Fruit fly (Drosophila melanogaster) whole organism, embryonic: Measurements from ENCODE around the gene Smox.

Experiments used
- Atf-2 ChIP-seq: fragments of 200-800 bp; sonication (Bioruptor generic); optimal IDR thresholded peaks from 2 replicates; lab custom pipeline; 2016; ENCODE audit warnings: missing biosample characterization, missing genetic modification characterization
- Bgb ChIP-seq: fragments of 200-800 bp; sonication (Bioruptor generic); IDR thresholded peaks from 2 replicates; pipeline ENCODE4 v1.3.6; 2022; ENCODE audit warnings: missing biosample characterization, missing genetic modification characterization; ENCODE audit not compliant: partially characterized antibody
- CG10366 ChIP-seq: fragments of 200-800 bp; sonication (Bioruptor generic); IDR thresholded peaks from 2 replicates; pipeline ENCODE4 v1.3.6; 2022; ENCODE audit warnings: missing biosample characterization, missing genetic modification characterization
- CG10462 ChIP-seq: fragments of 200-800 bp; sonication (Bioruptor generic); optimal IDR thresholded peaks from 2 replicates; lab custom pipeline; 2016; ENCODE audit warnings: missing biosample characterization, missing genetic modification characterization
- CG10565 ChIP-seq: fragments of 200-800 bp; sonication (Bioruptor generic); optimal IDR thresholded peaks from 3 replicates; lab custom pipeline; 2016; ENCODE audit warnings: missing biosample characterization, mild to moderate bottlenecking, missing genetic modification characterization
- CG12391 ChIP-seq: fragments of 200-800 bp; sonication (Bioruptor generic); optimal IDR thresholded peaks from 3 replicates; lab custom pipeline; 2018; ENCODE audit warnings: missing biosample characterization, mild to moderate bottlenecking, missing genetic modification characterization, moderate library complexity
- CG14667 ChIP-seq: fragments of 200-800 bp; sonication (Bioruptor generic); IDR thresholded peaks from 2 replicates; pipeline ENCODE4 v1.3.6; 2022; ENCODE audit warnings: missing biosample characterization, missing genetic modification characterization
- CG15269 ChIP-seq: fragments of 200-800 bp; sonication (Bioruptor generic); optimal IDR thresholded peaks from 2 replicates; lab custom pipeline; 2018; ENCODE audit warnings: missing biosample characterization, mild to moderate bottlenecking, missing genetic modification characterization, moderate library complexity
- CG17328 ChIP-seq: fragments of 200-800 bp; sonication (Bioruptor generic); IDR thresholded peaks from 2 replicates; pipeline ENCODE4 v1.3.6; 2022; ENCODE audit warnings: missing biosample characterization, missing genetic modification characterization
- CG18599 ChIP-seq: fragments of 200-800 bp; sonication (Bioruptor generic); optimal IDR thresholded peaks from 3 replicates; lab custom pipeline; 2017; ENCODE audit warnings: missing biosample characterization, missing genetic modification characterization, mild to moderate bottlenecking, moderate library complexity, missing genetic modification reagents
- CG30020 ChIP-seq: fragments of 200-800 bp; optimal IDR thresholded peaks from 2 replicates; lab custom pipeline; 2019; ENCODE audit warnings: missing biosample characterization, mild to moderate bottlenecking, missing genetic modification characterization, moderate library complexity
- CG43689 ChIP-seq: fragments of 200-800 bp; sonication (Bioruptor generic); IDR thresholded peaks from 2 replicates; pipeline ENCODE4 v1.3.6; 2022; ENCODE audit warnings: missing biosample characterization, missing genetic modification characterization
- CG4617 ChIP-seq: fragments of 200-800 bp; sonication (Bioruptor generic); optimal IDR thresholded peaks from 3 replicates; lab custom pipeline; 2016; ENCODE audit warnings: missing biosample characterization, missing genetic modification characterization, borderline replicate concordance
- CG4730 ChIP-seq: fragments of 200-800 bp; sonication (Bioruptor generic); IDR thresholded peaks from 2 replicates; pipeline ENCODE4 v1.3.6; 2022; ENCODE audit warnings: missing biosample characterization, missing genetic modification characterization
- CG5180 ChIP-seq: fragments of 200-800 bp; sonication (Bioruptor generic); optimal IDR thresholded peaks from 3 replicates; lab custom pipeline; 2017; ENCODE audit warnings: missing biosample characterization, missing genetic modification characterization, mild to moderate bottlenecking, moderate library complexity, missing genetic modification reagents
- CG5245 ChIP-seq: fragments of 200-800 bp; sonication (Bioruptor generic); optimal IDR thresholded peaks from 3 replicates; lab custom pipeline; 2016; ENCODE audit warnings: missing biosample characterization, missing genetic modification characterization
- CG6175 ChIP-seq: fragments of 200-800 bp; sonication (Bioruptor generic); IDR thresholded peaks from 3 replicates; pipeline ENCODE4 v1.3.6; 2022; ENCODE audit warnings: missing biosample characterization, missing genetic modification characterization
- CG7839 ChIP-seq: fragments of 200-800 bp; sonication (Bioruptor generic); optimal IDR thresholded peaks from 3 replicates; lab custom pipeline; 2018; ENCODE audit warnings: missing biosample characterization, mild to moderate bottlenecking, missing genetic modification characterization, moderate library complexity
- CG8281 ChIP-seq: fragments of 200-800 bp; sonication (Bioruptor generic); optimal IDR thresholded peaks from 2 replicates; lab custom pipeline; 2018; ENCODE audit warnings: missing biosample characterization, mild to moderate bottlenecking, missing genetic modification characterization, moderate library complexity
- CG8388 ChIP-seq: fragments of 200-800 bp; sonication (Bioruptor generic); optimal IDR thresholded peaks from 2 replicates; lab custom pipeline; 2019; ENCODE audit warnings: missing biosample characterization, mild to moderate bottlenecking, missing genetic modification characterization, moderate library complexity
- CG8765 ChIP-seq: fragments of 200-800 bp; sonication (Bioruptor generic); IDR thresholded peaks from 2 replicates; pipeline ENCODE4 v1.3.6; 2022; ENCODE audit warnings: missing biosample characterization, missing genetic modification characterization
- D19B ChIP-seq: fragments of 200-800 bp; sonication (Bioruptor generic); optimal IDR thresholded peaks from 2 replicates; lab custom pipeline; 2017; ENCODE audit warnings: missing biosample characterization, mild to moderate bottlenecking, missing genetic modification characterization
- Doc2 ChIP-seq: fragments of 200-800 bp; sonication (Bioruptor generic); IDR thresholded peaks from 2 replicates; pipeline ENCODE4 v1.3.6; 2022; ENCODE audit warnings: missing biosample characterization, missing genetic modification characterization
- Dref ChIP-seq: fragments of 200-800 bp; sonication (Bioruptor generic); IDR thresholded peaks from 2 replicates; pipeline ENCODE4 v1.3.6; 2022; ENCODE audit warnings: missing biosample characterization, missing genetic modification characterization
- E2f2 ChIP-seq: fragments of 200-800 bp; sonication (Bioruptor generic); IDR thresholded peaks from 2 replicates; pipeline ENCODE4 v1.3.6; 2022; ENCODE audit warnings: missing biosample characterization, missing genetic modification characterization
- Fer3 ChIP-seq: fragments of 200-800 bp; sonication (Bioruptor generic); optimal IDR thresholded peaks from 2 replicates; lab custom pipeline; 2018; ENCODE audit warnings: missing biosample characterization, mild to moderate bottlenecking, missing genetic modification characterization, moderate library complexity
- H2.0 ChIP-seq: fragments of 200-800 bp; sonication (Bioruptor generic); IDR thresholded peaks from 2 replicates; pipeline ENCODE4 v1.3.6; 2022; ENCODE audit warnings: missing biosample characterization, missing genetic modification characterization
- Hr3 ChIP-seq: fragments of 200-800 bp; sonication (Bioruptor generic); optimal IDR thresholded peaks from 3 replicates; lab custom pipeline; 2016; ENCODE audit warnings: missing biosample characterization, missing genetic modification characterization
- MESR4 ChIP-seq: fragments of 200-800 bp; sonication (Bioruptor generic); optimal IDR thresholded peaks from 2 replicates; lab custom pipeline; 2018; ENCODE audit warnings: missing biosample characterization, mild to moderate bottlenecking, missing genetic modification characterization, moderate library complexity
- Ravus ChIP-seq: fragments of 200-800 bp; sonication (Bioruptor generic); IDR thresholded peaks from 2 replicates; pipeline ENCODE4 v1.3.6; 2022; ENCODE audit warnings: missing biosample characterization, missing genetic modification characterization
- Ssrp ChIP-seq: fragments of 200-800 bp; sonication (Bioruptor generic); optimal IDR thresholded peaks from 2 replicates; lab custom pipeline; 2018; ENCODE audit warnings: missing biosample characterization, mild to moderate bottlenecking, missing genetic modification characterization, moderate library complexity
- amos ChIP-seq: fragments of 200-800 bp; sonication (Bioruptor generic); IDR thresholded peaks from 2 replicates; pipeline ENCODE4 v1.3.6; 2022; ENCODE audit warnings: missing biosample characterization, missing genetic modification characterization; ENCODE audit not compliant: partially characterized antibody
- ase ChIP-seq: fragments of 200-800 bp; sonication (Bioruptor generic); IDR thresholded peaks from 3 replicates; pipeline ENCODE4 v1.3.6; 2022; ENCODE audit warnings: missing biosample characterization, missing genetic modification characterization
- caup ChIP-seq: fragments of 200-800 bp; sonication (Bioruptor generic); optimal IDR thresholded peaks from 3 replicates; lab custom pipeline; 2017; ENCODE audit warnings: missing biosample characterization, mild to moderate bottlenecking, missing genetic modification characterization, moderate library complexity; ENCODE audit not compliant: severe bottlenecking
- ems ChIP-seq: fragments of 200-800 bp; sonication (Bioruptor generic); optimal IDR thresholded peaks from 3 replicates; lab custom pipeline; 2016; ENCODE audit warnings: missing biosample characterization, missing genetic modification characterization
- esg ChIP-seq: fragments of 200-800 bp; sonication (Bioruptor generic); conservative IDR thresholded peaks from 2 replicates; pipeline ENCODE4 v1.3.6; 2022; ENCODE audit warnings: missing biosample characterization, missing genetic modification characterization
- fu2 ChIP-seq: fragments of 200-800 bp; sonication (Bioruptor generic); optimal IDR thresholded peaks from 2 replicates; lab custom pipeline; 2016; ENCODE audit warnings: missing biosample characterization, missing genetic modification characterization
- jigr1 ChIP-seq: fragments of 200-800 bp; sonication (Bioruptor generic); IDR thresholded peaks from 3 replicates; pipeline ENCODE4 v1.3.6; 2022; ENCODE audit warnings: missing biosample characterization, missing genetic modification characterization
- kah ChIP-seq: fragments of 200-800 bp; sonication (Bioruptor generic); optimal IDR thresholded peaks from 2 replicates; lab custom pipeline; 2018; ENCODE audit warnings: missing biosample characterization, mild to moderate bottlenecking, missing genetic modification characterization
- kay ChIP-seq: fragments of 200-800 bp; sonication (Bioruptor generic); optimal IDR thresholded peaks from 2 replicates; lab custom pipeline; 2016; ENCODE audit warnings: missing biosample characterization, missing genetic modification characterization
- lilli ChIP-seq: fragments of 200-800 bp; sonication (Bioruptor generic); optimal IDR thresholded peaks from 3 replicates; lab custom pipeline; 2016; ENCODE audit warnings: missing biosample characterization, missing genetic modification characterization
- nau ChIP-seq: fragments of 200-800 bp; sonication (Bioruptor generic); optimal IDR thresholded peaks from 3 replicates; lab custom pipeline; 2017; ENCODE audit warnings: missing biosample characterization, mild to moderate bottlenecking, missing genetic modification characterization, missing genetic modification reagents
- org-1 ChIP-seq: fragments of 200-800 bp; sonication (Bioruptor generic); optimal IDR thresholded peaks from 2 replicates; lab custom pipeline; 2017; ENCODE audit warnings: missing biosample characterization, missing genetic modification characterization
- psq ChIP-seq: fragments of 200-800 bp; sonication (Bioruptor generic); optimal IDR thresholded peaks from 2 replicates; lab custom pipeline; 2017; ENCODE audit warnings: missing biosample characterization, missing genetic modification characterization
- ranshi ChIP-seq: fragments of 200-800 bp; sonication (Bioruptor generic); IDR thresholded peaks from 2 replicates; pipeline ENCODE4 v1.3.6; 2022; ENCODE audit warnings: missing biosample characterization, missing genetic modification characterization
- scrt ChIP-seq: fragments of 200-800 bp; sonication (Bioruptor generic); optimal IDR thresholded peaks from 2 replicates; lab custom pipeline; 2018; ENCODE audit warnings: missing biosample characterization, mild to moderate bottlenecking, missing genetic modification characterization, moderate library complexity
- sob ChIP-seq: fragments of 200-800 bp; sonication (Bioruptor generic); IDR thresholded peaks from 2 replicates; pipeline ENCODE4 v1.3.6; 2022; ENCODE audit warnings: missing biosample characterization, missing genetic modification characterization
- tll ChIP-seq, 2 experiments: fragments of 200-800 bp in 1 of 2; fragments of >200 bp in 1 of 2; sonication (Bioruptor generic) in 1 of 2; optimal IDR thresholded peaks; 2 replicates each; lab custom pipeline; 2017 to 2019; ENCODE audit warnings: missing biosample characterization in 2 of 2, missing genetic modification characterization in 2 of 2, mild to moderate bottlenecking in 1 of 2, moderate library complexity in 1 of 2
- tup ChIP-seq: fragments of 200-800 bp; sonication (Bioruptor generic); optimal IDR thresholded peaks from 2 replicates; lab custom pipeline; 2016; ENCODE audit warnings: missing biosample characterization, mild to moderate bottlenecking, missing genetic modification characterization, moderate library complexity
- zfh2 ChIP-seq: fragments of 200-800 bp; sonication (Bioruptor generic); optimal IDR thresholded peaks from 2 replicates; lab custom pipeline; 2016; ENCODE audit warnings: missing biosample characterization, missing genetic modification characterization

Smox gene

dm6 chrX:8091017-8091620 is 51.0 kb downstream of the Smox start (continued):
- TF ChIP-seq CG12391, result peak; percentile 97
- peak; percentile 96 for TF ChIP-seq Ravus
- peak; percentile 87 for TF ChIP-seq zfh2
- TF ChIP-seq E2f2, result peak; percentile 87
- peak; percentile 91 for TF ChIP-seq CG8765
- peak; percentile 99 for TF ChIP-seq CG10366 (GFP tag; lab: Robert Waterston, UW)
- TF ChIP-seq CG5245 (GFP tag; lab: Kevin White, UChicago), result peak; percentile 93
- TF ChIP-seq Atf-2 (GFP tag; lab: Kevin White, UChicago), result peak; percentile 84
- TF ChIP-seq CG8388 (GFP tag; lab: Kevin White, UChicago), result peak; percentile 95
- peak; percentile 88 for TF ChIP-seq CG5180 (GFP tag; lab: Kevin White, UChicago)
- peak; percentile 98 for TF ChIP-seq CG43689 (GFP tag; lab: Robert Waterston, UW)
- TF ChIP-seq CG10462, result peak; percentile 93
- TF ChIP-seq nau (GFP tag; lab: Kevin White, UChicago), result peak; percentile 95
- TF ChIP-seq MESR4, result peak; percentile 42
- TF ChIP-seq CG6175 (GFP tag; lab: Robert Waterston, UW), result peak; percentile 96
- TF ChIP-seq lilli (GFP tag; lab: Kevin White, UChicago), result peak; percentile 97
- peak; percentile 98 for TF ChIP-seq esg (GFP tag; lab: Robert Waterston, UW)
- TF ChIP-seq kah (GFP tag; lab: Kevin White, UChicago), result peak; percentile 84
- TF ChIP-seq CG17328 (GFP tag; lab: Robert Waterston, UW), result peak; percentile 99
- peak; percentile 99 for TF ChIP-seq ase (GFP tag; lab: Robert Waterston, UW)
- peak; percentile 99 for TF ChIP-seq sob (GFP tag; lab: Robert Waterston, UW)
- TF ChIP-seq fu2, result peak; percentile 85
- peak; percentile 93 for TF ChIP-seq Ssrp (tag; lab: Kevin White, UChicago)
- TF ChIP-seq CG7839 (tag; lab: Kevin White, UChicago), result peak; percentile 97
- TF ChIP-seq scrt, result peak; percentile 96
- peak; percentile 97 for TF ChIP-seq CG15269
- TF ChIP-seq Doc2, result peak; percentile 94
- peak; percentile 94 for TF ChIP-seq jigr1 (GFP tag; lab: Robert Waterston, UW)
- peak; percentile 93 for TF ChIP-seq Hr3 (GFP tag; lab: Kevin White, UChicago)
- no peak for TF ChIP-seq tll (GFP tag; optimal IDR thresholded peaks at IDR 0.05; lab: Kevin White, UChicago)
- peak; percentile 57 for TF ChIP-seq CG30020 (tag; lab: Kevin White, UChicago)
- peak; percentile 97 for TF ChIP-seq CG4730
- peak; percentile 79 for TF ChIP-seq CG8281 (tag; lab: Kevin White, UChicago)
- TF ChIP-seq H2.0, result peak; percentile 99
- no peak for TF ChIP-seq amos (GFP tag; lab: Robert Waterston, UW)
- peak; percentile 97 for TF ChIP-seq CG14667 (GFP tag; lab: Robert Waterston, UW)
- peak; percentile 74 for TF ChIP-seq CG10565
- peak; percentile 49 for TF ChIP-seq Dref (GFP tag; lab: Robert Waterston, UW)
- TF ChIP-seq D19B (GFP tag; lab: Kevin White, UChicago), result peak; percentile 90
- TF ChIP-seq ems (GFP tag; lab: Kevin White, UChicago), result peak; percentile 91
- TF ChIP-seq org-1 (GFP tag; lab: Kevin White, UChicago), result peak; percentile 94
- peak; percentile 97 for TF ChIP-seq caup
- peak; percentile 84 for TF ChIP-seq CG4617 (GFP tag; lab: Kevin White, UChicago)
- no peak for TF ChIP-seq Bgb (GFP tag; lab: Robert Waterston, UW)
- TF ChIP-seq Fer3, result peak; percentile 96
- peak; percentile 92 for TF ChIP-seq kay (GFP tag; lab: Kevin White, UChicago)
- TF ChIP-seq psq, result peak; percentile 81
- TF ChIP-seq tup (GFP tag; lab: Kevin White, UChicago), result peak; percentile 80
- TF ChIP-seq ranshi, result peak; percentile 98
- TF ChIP-seq CG18599 (GFP tag; lab: Kevin White, UChicago), result peak; percentile 99
